Worm (Caenorhabditis elegans) whole organism, L2 larva: ENCODE data around the gene mxl-2.

Experiments used
- C34F6.9 ChIP-seq: fragments of 150-350 bp; optimal IDR thresholded peaks from 2 replicates; lab custom pipeline; 2014; ENCODE audit warnings: missing biosample characterization, missing genetic modification characterization
- F13H6.1 ChIP-seq: sonication (generic microtip); optimal IDR thresholded peaks from 2 replicates; lab custom pipeline; 2016; ENCODE audit warnings: missing genetic modification characterization, missing compliant biosample characterization
- R02D3.7 ChIP-seq: fragments of 150-350 bp; optimal IDR thresholded peaks from 2 replicates; lab custom pipeline; 2014; ENCODE audit warnings: missing biosample characterization, missing genetic modification characterization
- Y55F3AM.14 ChIP-seq: fragments of 200-800 bp; sonication (Bioruptor generic); optimal IDR thresholded peaks from 2 replicates; lab custom pipeline; 2018; ENCODE audit warnings: mild to moderate bottlenecking, missing genetic modification characterization, missing compliant biosample characterization
- ZK546.5 ChIP-seq: sonication (generic microtip); optimal IDR thresholded peaks from 2 replicates; lab custom pipeline; 2017; ENCODE audit warnings: missing biosample characterization, missing genetic modification characterization
- alr-1 ChIP-seq: fragments of 150-350 bp; optimal IDR thresholded peaks from 2 replicates; lab custom pipeline; 2014; ENCODE audit warnings: missing biosample characterization, missing genetic modification characterization
- aly-2 ChIP-seq: fragments of 150-350 bp; optimal IDR thresholded peaks from 2 replicates; lab custom pipeline; 2014; ENCODE audit warnings: missing biosample characterization, missing genetic modification characterization
- ama-1 ChIP-seq: fragments of 150-350 bp; optimal IDR thresholded peaks from 2 replicates; lab custom pipeline; 2018; ENCODE audit warnings: inconsistent platforms
- blmp-1 ChIP-seq: sonication (generic microtip); optimal IDR thresholded peaks from 2 replicates; lab custom pipeline; 2017; ENCODE audit warnings: missing genetic modification characterization, mild to moderate bottlenecking, missing compliant biosample characterization, antibody characterized with exemption, moderate library complexity; ENCODE audit not compliant: insufficient read depth
- ceh-16 ChIP-seq: fragments of 150-350 bp; optimal IDR thresholded peaks from 2 replicates; lab custom pipeline; 2014; ENCODE audit warnings: missing biosample characterization, missing genetic modification characterization
- crh-2 ChIP-seq: sonication (generic microtip); optimal IDR thresholded peaks from 2 replicates; lab custom pipeline; 2017; ENCODE audit warnings: missing biosample characterization, missing genetic modification characterization
- elt-1 ChIP-seq: fragments of 150-350 bp; optimal IDR thresholded peaks from 2 replicates; lab custom pipeline; 2014; ENCODE audit warnings: missing biosample characterization, missing genetic modification characterization
- fos-1 ChIP-seq: fragments of 150-350 bp; optimal IDR thresholded peaks from 2 replicates; lab custom pipeline; 2014; ENCODE audit warnings: missing biosample characterization, missing genetic modification characterization
- gmeb-1 ChIP-seq: fragments of 150-350 bp; optimal IDR thresholded peaks from 2 replicates; lab custom pipeline; 2014; ENCODE audit warnings: missing biosample characterization, missing genetic modification characterization
- lin-11 ChIP-seq: fragments of 150-350 bp; sonication (generic microtip); optimal IDR thresholded peaks from 2 replicates; lab custom pipeline; 2014; ENCODE audit warnings: missing biosample characterization, missing genetic modification characterization, inconsistent platforms, mixed read lengths
- lin-13 ChIP-seq: fragments of 150-350 bp; optimal IDR thresholded peaks from 2 replicates; lab custom pipeline; 2014; ENCODE audit warnings: missing biosample characterization, missing genetic modification reagents, missing genetic modification characterization
- lin-39 ChIP-seq: fragments of 150-350 bp; optimal IDR thresholded peaks from 2 replicates; lab custom pipeline; 2014; ENCODE audit warnings: missing biosample characterization, missing genetic modification reagents, missing genetic modification characterization
- lsy-2 ChIP-seq, 2 experiments: fragments of 150-350 bp in 1 of 2; sonication (generic microtip) in 1 of 2; optimal IDR thresholded peaks; 2 replicates each; lab custom pipeline; 2014 to 2017; ENCODE audit warnings: missing biosample characterization in 2 of 2, missing genetic modification characterization in 2 of 2
- mab-5 ChIP-seq: fragments of 150-350 bp; optimal IDR thresholded peaks from 2 replicates; lab custom pipeline; 2014; ENCODE audit warnings: missing biosample characterization, missing genetic modification characterization
- nhr-11 ChIP-seq: fragments of 150-350 bp; optimal IDR thresholded peaks from 2 replicates; lab custom pipeline; 2014; ENCODE audit warnings: missing biosample characterization, missing genetic modification characterization
- nhr-12 ChIP-seq: fragments of 150-350 bp; optimal IDR thresholded peaks from 2 replicates; lab custom pipeline; 2014; ENCODE audit warnings: missing biosample characterization, missing genetic modification characterization
- nhr-129 ChIP-seq: fragments of 150-350 bp; optimal IDR thresholded peaks from 2 replicates; lab custom pipeline; 2014; ENCODE audit warnings: missing biosample characterization, missing genetic modification characterization
- nhr-21 ChIP-seq: fragments of 150-350 bp; optimal IDR thresholded peaks from 2 replicates; lab custom pipeline; 2014; ENCODE audit warnings: missing biosample characterization, missing genetic modification characterization
- nhr-23 ChIP-seq: fragments of 150-350 bp; optimal IDR thresholded peaks from 2 replicates; lab custom pipeline; 2014; ENCODE audit warnings: missing biosample characterization, missing genetic modification reagents, missing genetic modification characterization
- nhr-25 ChIP-seq: fragments of 150-350 bp; sonication (generic microtip); optimal IDR thresholded peaks from 3 replicates; lab custom pipeline; 2014; ENCODE audit warnings: missing biosample characterization, missing genetic modification characterization
- nhr-6 ChIP-seq: fragments of 150-350 bp; optimal IDR thresholded peaks from 2 replicates; lab custom pipeline; 2014; ENCODE audit warnings: missing biosample characterization, missing genetic modification characterization
- nhr-77 ChIP-seq: fragments of 150-350 bp; optimal IDR thresholded peaks from 2 replicates; lab custom pipeline; 2014; ENCODE audit warnings: missing biosample characterization, missing genetic modification characterization
- peb-1 ChIP-seq: fragments of 150-350 bp; optimal IDR thresholded peaks from 2 replicates; lab custom pipeline; 2014; ENCODE audit warnings: missing biosample characterization, missing genetic modification characterization
- sem-4 ChIP-seq: fragments of 150-350 bp; optimal IDR thresholded peaks from 2 replicates; lab custom pipeline; 2014; ENCODE audit warnings: missing biosample characterization, missing genetic modification reagents, missing genetic modification characterization
- skn-1 ChIP-seq: sonication (generic microtip); optimal IDR thresholded peaks from 2 replicates; lab custom pipeline; 2017; ENCODE audit warnings: missing biosample characterization, missing genetic modification characterization
- sma-3 ChIP-seq: sonication (generic microtip); optimal IDR thresholded peaks from 2 replicates; lab custom pipeline; 2016; ENCODE audit warnings: missing genetic modification reagents, missing genetic modification characterization, missing compliant biosample characterization
- sma-9 ChIP-seq, 2 experiments: fragments of 150-350 bp in 1 of 2; sonication (generic microtip) in 1 of 2; optimal IDR thresholded peaks; 2 replicates each; lab custom pipeline; 2014 to 2016; ENCODE audit warnings: missing genetic modification characterization in 2 of 2, mild to moderate bottlenecking in 1 of 2, missing biosample characterization in 1 of 2, missing compliant biosample characterization in 1 of 2, missing genetic modification reagents in 1 of 2, moderate library complexity in 1 of 2
- snpc-4 ChIP-seq: fragments of 150-350 bp; optimal IDR thresholded peaks from 2 replicates; lab custom pipeline; 2014; ENCODE audit warnings: missing biosample characterization, missing genetic modification characterization
- unc-55 ChIP-seq: fragments of 150-350 bp; sonication (generic microtip); optimal IDR thresholded peaks from 3 replicates; lab custom pipeline; 2014; ENCODE audit warnings: missing biosample characterization, missing genetic modification reagents, missing genetic modification characterization
- unc-62 ChIP-seq: fragments of 150-350 bp; optimal IDR thresholded peaks from 2 replicates; lab custom pipeline; 2014; ENCODE audit warnings: missing biosample characterization, missing genetic modification reagents, missing genetic modification characterization
- zag-1 ChIP-seq: fragments of 150-350 bp; optimal IDR thresholded peaks from 2 replicates; lab custom pipeline; 2014; ENCODE audit warnings: missing biosample characterization, missing genetic modification characterization
- ztf-1 ChIP-seq: fragments of 200-800 bp; sonication (Bioruptor generic); conservative IDR thresholded peaks from 2 replicates; pipeline ENCODE4 v1.3.6; 2022; ENCODE audit warnings: missing genetic modification characterization, missing compliant biosample characterization
- ztf-11 ChIP-seq: sonication (generic microtip); optimal IDR thresholded peaks from 2 replicates; lab custom pipeline; 2017; ENCODE audit warnings: missing biosample characterization, missing genetic modification characterization
- ztf-4 ChIP-seq: fragments of 150-350 bp; optimal IDR thresholded peaks from 2 replicates; lab custom pipeline; 2014; ENCODE audit warnings: missing biosample characterization, missing genetic modification characterization

Gene mxl-2

DNA sequence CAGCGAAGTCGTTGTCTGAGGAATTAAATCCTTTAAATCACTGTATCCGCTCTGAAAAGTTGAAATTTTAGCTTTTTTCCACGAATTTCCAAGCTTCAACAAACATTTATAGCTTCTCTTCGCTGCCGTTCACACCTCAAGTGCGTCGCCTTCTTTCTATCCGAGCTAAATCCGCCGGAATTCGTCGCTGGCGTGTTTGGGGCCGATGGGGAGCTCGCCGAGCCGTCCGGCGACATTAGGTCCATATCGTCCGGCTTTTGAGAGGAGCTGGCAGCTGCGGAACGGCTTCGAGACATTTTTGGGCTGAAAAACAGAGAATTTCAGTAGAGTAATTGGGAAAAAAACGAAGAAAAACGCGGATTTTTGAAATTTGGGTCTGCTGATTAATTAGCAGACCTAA, at the start of gene mxl-2:
Gene mxl-2 (minus strand): TSS at position 303 of the 400 bp plus-strand sequence.
- TF ChIP-seq sem-4 (no peak), sma-3 (GFP tag; lab: Kevin White, UChicago) (no peak), crh-2 (tag; lab: Kevin White, UChicago) (no peak), nhr-77 (tag; lab: Kevin White, UChicago) (no peak), ama-1 (lab: Kevin White, UChicago) (no peak), unc-62 (GFP tag; lab: Kevin White, UChicago) (no peak)

- TF ChIP-seq ztf-11 (tag; lab: Kevin White, UChicago) = no peak
- TF ChIP-seq skn-1 (tag; lab: Kevin White, UChicago) = no peak
- no peak for TF ChIP-seq F13H6.1 (tag; lab: Kevin White, UChicago)
- TF ChIP-seq snpc-4 = no peak
- no peak for TF ChIP-seq ztf-1 (GFP tag; lab: Robert Waterston, UW)
- no peak for TF ChIP-seq nhr-77 (tag; lab: Kevin White, UChicago)
- no peak for TF ChIP-seq ztf-4 (tag; lab: Kevin White, UChicago)
- TF ChIP-seq lin-11 (tag; lab: Kevin White, UChicago) = no peak
- no peak for TF ChIP-seq lsy-2 (tag; optimal IDR thresholded peaks at IDR 0.05; lab: Kevin White, UChicago)
- TF ChIP-seq ceh-16 (tag; lab: Kevin White, UChicago) = no peak
- no peak for TF ChIP-seq aly-2 (tag; lab: Kevin White, UChicago)
- TF ChIP-seq fos-1 (tag; lab: Kevin White, UChicago) = no peak
- no peak for TF ChIP-seq nhr-21
- no peak for TF ChIP-seq blmp-1 (tag; lab: Kevin White, UChicago)
- no peak for TF ChIP-seq nhr-25 (tag; lab: Kevin White, UChicago)
- TF ChIP-seq Y55F3AM.14 (GFP tag; lab: Kevin White, UChicago) = no peak
These were observed 47.6 kb upstream of the mxl-2 start, which contains the start of gene hpo-29 for ce11 chrIII:235544-235943. Gene hpo-29 (plus strand): TSS chrIII:235844.

DNA sequence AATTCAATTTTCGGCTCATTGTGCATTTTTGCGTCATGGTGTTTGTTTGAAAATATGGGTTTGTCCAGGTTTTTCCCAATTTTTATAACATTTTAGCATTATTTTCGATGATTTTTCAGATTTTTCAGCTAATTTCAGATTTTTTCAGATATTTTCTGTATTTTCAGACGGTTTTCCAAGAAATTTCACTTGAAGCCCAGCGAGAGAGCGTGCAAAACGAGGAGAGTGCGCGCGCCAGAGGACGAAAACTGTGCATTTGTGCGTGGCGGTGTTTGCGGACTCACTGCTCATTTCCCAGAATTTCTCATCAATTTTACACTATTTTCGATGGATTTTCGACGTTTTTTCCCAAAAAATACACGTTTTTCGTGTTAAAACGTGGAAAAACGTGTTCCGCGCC, 47.2 kb upstream of the mxl-2 start:
- TF ChIP-seq Y55F3AM.14 (GFP tag; lab: Kevin White, UChicago) (peak; percentile 64), crh-2 (tag; lab: Kevin White, UChicago) (peak; percentile 48), sma-3 (GFP tag; lab: Kevin White, UChicago) (no peak), gmeb-1 (peak; percentile 63), ama-1 (lab: Kevin White, UChicago) (no peak), unc-55 (GFP tag; lab: Kevin White, UChicago) (peak; percentile 48), nhr-25 (tag; lab: Kevin White, UChicago) (peak; percentile 16), ztf-4 (tag; lab: Kevin White, UChicago) (peak; percentile 44), lin-11 (tag; lab: Kevin White, UChicago) (peak; percentile 32), zag-1 (tag; lab: Kevin White, UChicago) (no peak), lin-39 (tag; lab: Kevin White, UChicago) (no peak), lin-13 (peak; percentile 39), nhr-129 (peak; percentile 44), R02D3.7 (tag; lab: Kevin White, UChicago) (peak; percentile 17), nhr-21 (peak; percentile 47), F13H6.1 (tag; lab: Kevin White, UChicago) (peak; percentile 62), mab-5 (tag; lab: Kevin White, UChicago) (no peak), C34F6.9 (peak; percentile 53), lsy-2 (tag; optimal IDR thresholded peaks at IDR 0.05; lab: Kevin White, UChicago) (peak; percentile 64 to 79), alr-1 (tag; lab: Kevin White, UChicago) (no peak), elt-1 (tag; lab: Kevin White, UChicago) (no peak)

DNA sequence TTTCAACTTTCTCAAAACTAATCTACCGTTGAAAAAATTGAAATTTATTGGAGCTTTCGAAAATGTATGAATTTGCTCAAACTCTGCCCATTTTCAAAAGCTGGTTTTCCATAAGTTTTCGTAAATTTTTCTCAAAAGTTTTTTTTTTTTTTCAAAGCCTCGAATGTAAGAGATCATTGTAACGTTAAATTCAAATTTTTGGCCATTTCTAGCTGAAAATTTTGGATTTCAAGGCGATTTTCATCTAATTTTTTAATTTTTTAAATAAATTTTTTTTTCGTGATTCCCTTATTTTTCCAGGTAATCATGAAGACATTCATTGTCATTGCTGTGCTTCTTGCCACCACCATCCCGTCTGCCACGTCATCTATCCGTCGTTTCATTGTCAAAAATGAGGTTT, 42.2 kb upstream of the mxl-2 start, which contains the start of gene hpo-38:
Gene hpo-38 (plus strand): TSS at position 301 of the 400 bp plus-strand sequence.
- no peak for TF ChIP-seq lin-13
- no peak for TF ChIP-seq elt-1 (tag; lab: Kevin White, UChicago)
- no peak for TF ChIP-seq blmp-1 (tag; lab: Kevin White, UChicago)
- no peak for TF ChIP-seq nhr-25 (tag; lab: Kevin White, UChicago)
- no peak for TF ChIP-seq ama-1 (lab: Kevin White, UChicago)
- TF ChIP-seq nhr-23 (tag; lab: Kevin White, UChicago) = no peak
- no peak for TF ChIP-seq ZK546.5
- TF ChIP-seq nhr-6 (tag; lab: Kevin White, UChicago) = no peak
- TF ChIP-seq nhr-12 (tag; lab: Kevin White, UChicago) = no peak
- no peak for TF ChIP-seq peb-1 (tag; lab: Kevin White, UChicago)
- no peak for TF ChIP-seq sma-9 (GFP tag; optimal IDR thresholded peaks at IDR 0.05; lab: Kevin White, UChicago)
- TF ChIP-seq sma-9 (tag; optimal IDR thresholded peaks at IDR 0.05; lab: Kevin White, UChicago) = no peak
- no peak for TF ChIP-seq nhr-11
